Fruit fly (Drosophila melanogaster) whole organism, embryonic: ENCODE measurements around the gene CG32344.

ENCODE experiments used
- ATbp ChIP-seq: fragments of 200-800 bp; sonication (Bioruptor generic); optimal IDR thresholded peaks from 2 replicates; lab custom pipeline; 2017; ENCODE audit warnings: missing biosample characterization, mild to moderate bottlenecking, missing genetic modification characterization, missing genetic modification reagents
- Antp ChIP-seq: fragments of 200-800 bp; sonication (Bioruptor generic); optimal IDR thresholded peaks from 3 replicates; lab custom pipeline; 2016; ENCODE audit warnings: missing biosample characterization, missing genetic modification characterization
- Awh ChIP-seq: fragments of 200-800 bp; sonication (Bioruptor generic); IDR thresholded peaks from 2 replicates; pipeline ENCODE4, ENCODE4 v1.3.6; 2022; ENCODE audit warnings: missing biosample characterization, missing genetic modification characterization
- CG11504 ChIP-seq: fragments of 200-800 bp; sonication (Bioruptor generic); optimal IDR thresholded peaks from 3 replicates; lab custom pipeline; 2019; ENCODE audit warnings: missing biosample characterization, mild to moderate bottlenecking, missing genetic modification characterization, moderate library complexity
- CG11695 ChIP-seq: fragments of 200-800 bp; sonication (Bioruptor generic); IDR thresholded peaks from 3 replicates; pipeline ENCODE4 v1.3.6; 2022; ENCODE audit warnings: missing biosample characterization, missing genetic modification characterization
- CG13894 ChIP-seq: fragments of 200-800 bp; sonication (Bioruptor generic); optimal IDR thresholded peaks from 3 replicates; lab custom pipeline; 2018; ENCODE audit warnings: missing biosample characterization, mild to moderate bottlenecking, missing genetic modification characterization, moderate library complexity
- CG14014 ChIP-seq: fragments of 200-800 bp; sonication (Bioruptor generic); IDR thresholded peaks from 2 replicates; pipeline ENCODE4 v1.3.6; 2022; ENCODE audit warnings: missing biosample characterization, missing genetic modification characterization
- CG14860 ChIP-seq: fragments of 200-800 bp; sonication (Bioruptor generic); IDR thresholded peaks from 3 replicates; pipeline ENCODE4 v1.3.6; 2022; ENCODE audit warnings: missing biosample characterization, missing genetic modification characterization; ENCODE audit not compliant: partially characterized antibody
- CG15269 ChIP-seq: fragments of 200-800 bp; sonication (Bioruptor generic); optimal IDR thresholded peaks from 2 replicates; lab custom pipeline; 2018; ENCODE audit warnings: missing biosample characterization, mild to moderate bottlenecking, missing genetic modification characterization, moderate library complexity
- CG17186 ChIP-seq: fragments of 200-800 bp; sonication (Bioruptor generic); optimal IDR thresholded peaks from 3 replicates; lab custom pipeline; 2017; ENCODE audit warnings: missing biosample characterization, missing genetic modification reagents, missing genetic modification characterization
- CG17829 ChIP-seq: fragments of 200-800 bp; optimal IDR thresholded peaks from 2 replicates; lab custom pipeline; 2019; ENCODE audit warnings: missing biosample characterization, mild to moderate bottlenecking, missing genetic modification characterization, moderate library complexity
- CG18764 ChIP-seq: fragments of 200-800 bp; sonication (Bioruptor generic); optimal IDR thresholded peaks from 3 replicates; lab custom pipeline; 2016; ENCODE audit warnings: missing biosample characterization, missing genetic modification characterization
- CG34224 ChIP-seq: fragments of 200-800 bp; sonication (Bioruptor generic); IDR thresholded peaks from 3 replicates; pipeline ENCODE4 v1.3.6; 2022; ENCODE audit warnings: missing biosample characterization, missing genetic modification characterization; ENCODE audit not compliant: partially characterized antibody
- CG4404 ChIP-seq: fragments of 200-800 bp; sonication (Bioruptor generic); IDR thresholded peaks from 2 replicates; pipeline ENCODE4 v1.3.6; 2022; ENCODE audit warnings: missing biosample characterization, missing genetic modification characterization
- CG4424 ChIP-seq: fragments of 200-800 bp; sonication (Bioruptor generic); optimal IDR thresholded peaks from 3 replicates; lab custom pipeline; 2016; ENCODE audit warnings: missing biosample characterization, missing genetic modification characterization
- CG5180 ChIP-seq: fragments of 200-800 bp; sonication (Bioruptor generic); optimal IDR thresholded peaks from 3 replicates; lab custom pipeline; 2017; ENCODE audit warnings: missing biosample characterization, missing genetic modification characterization, mild to moderate bottlenecking, moderate library complexity, missing genetic modification reagents
- CG6272 ChIP-seq: fragments of 200-800 bp; sonication (Bioruptor generic); IDR thresholded peaks from 2 replicates; pipeline ENCODE4 v1.3.6; 2022; ENCODE audit warnings: missing biosample characterization, missing genetic modification characterization
- CG8478 ChIP-seq: fragments of >200 bp; optimal IDR thresholded peaks from 2 replicates; lab custom pipeline; 2018
- CrebB ChIP-seq: fragments of 200-800 bp; sonication (Bioruptor generic); optimal IDR thresholded peaks from 3 replicates; lab custom pipeline; 2018; ENCODE audit warnings: missing biosample characterization, mild to moderate bottlenecking, missing genetic modification characterization
- D19A ChIP-seq: fragments of 200-800 bp; optimal IDR thresholded peaks from 3 replicates; lab custom pipeline; 2019; ENCODE audit warnings: missing biosample characterization, mild to moderate bottlenecking, missing genetic modification characterization, moderate library complexity
- Dbx ChIP-seq: fragments of 200-800 bp; sonication (Bioruptor generic); IDR thresholded peaks from 3 replicates; pipeline ENCODE4 v1.3.6; 2022; ENCODE audit warnings: missing biosample characterization, missing genetic modification characterization
- GATAe ChIP-seq: fragments of 200-800 bp; sonication (Bioruptor generic); conservative IDR thresholded peaks from 2 replicates; pipeline ENCODE4 v1.3.6; 2022; ENCODE audit warnings: missing biosample characterization, missing genetic modification characterization
- HmgD ChIP-seq: fragments of 200-800 bp; sonication (Bioruptor generic); optimal IDR thresholded peaks from 3 replicates; lab custom pipeline; 2016; ENCODE audit warnings: missing biosample characterization, missing genetic modification characterization
- Lim3 ChIP-seq: fragments of 200-800 bp; sonication (Bioruptor generic); IDR thresholded peaks from 2 replicates; pipeline ENCODE4 v1.3.6; 2022; ENCODE audit warnings: missing biosample characterization, missing genetic modification characterization
- NC2β ChIP-seq: fragments of 200-800 bp; sonication (Bioruptor generic); optimal IDR thresholded peaks from 2 replicates; lab custom pipeline; 2016; ENCODE audit warnings: missing biosample characterization, missing genetic modification characterization
- Poxn ChIP-seq: fragments of 200-800 bp; sonication (Bioruptor generic); IDR thresholded peaks from 2 replicates; pipeline ENCODE4 v1.3.6; 2022; ENCODE audit warnings: missing biosample characterization, missing genetic modification characterization
- Ravus ChIP-seq: fragments of 200-800 bp; sonication (Bioruptor generic); IDR thresholded peaks from 2 replicates; pipeline ENCODE4 v1.3.6; 2022; ENCODE audit warnings: missing biosample characterization, missing genetic modification characterization
- Vsx1 ChIP-seq: fragments of 200-800 bp; sonication (Bioruptor generic); optimal IDR thresholded peaks from 2 replicates; lab custom pipeline; 2017; ENCODE audit warnings: missing biosample characterization, mild to moderate bottlenecking, missing genetic modification characterization, missing genetic modification reagents
- ara ChIP-seq: fragments of 200-800 bp; sonication (Bioruptor generic); IDR thresholded peaks from 2 replicates; pipeline ENCODE4 v1.3.6; 2022; ENCODE audit warnings: missing biosample characterization, missing genetic modification characterization
- bsh ChIP-seq, 2 experiments: fragments of 200-800 bp; sonication (Bioruptor generic); optimal IDR thresholded peaks; 2 replicates each; lab custom pipeline; 2017 to 2018; ENCODE audit warnings: mild to moderate bottlenecking in 2 of 2, missing biosample characterization in 2 of 2, missing genetic modification characterization in 2 of 2, moderate library complexity in 1 of 2
- cg ChIP-seq: fragments of 200-800 bp; sonication (Bioruptor generic); optimal IDR thresholded peaks from 3 replicates; lab custom pipeline; 2019; ENCODE audit warnings: missing biosample characterization, mild to moderate bottlenecking, missing genetic modification characterization, moderate library complexity
- corto ChIP-seq: fragments of 200-800 bp; sonication (Bioruptor generic); optimal IDR thresholded peaks from 2 replicates; lab custom pipeline; 2016; ENCODE audit warnings: missing biosample characterization, mild to moderate bottlenecking, missing genetic modification characterization, moderate library complexity
- danr ChIP-seq: fragments of 200-800 bp; sonication (Bioruptor generic); IDR thresholded peaks from 2 replicates; pipeline ENCODE4 v1.3.6; 2022; ENCODE audit warnings: missing biosample characterization, missing genetic modification characterization
- fd102C ChIP-seq: fragments of 200-800 bp; sonication (Bioruptor generic); optimal IDR thresholded peaks from 2 replicates; lab custom pipeline; 2018; ENCODE audit warnings: missing biosample characterization, mild to moderate bottlenecking, missing genetic modification characterization, moderate library complexity
- hth ChIP-seq: fragments of >200 bp; optimal IDR thresholded peaks from 2 replicates; lab custom pipeline; 2017; ENCODE audit warnings: inconsistent platforms
- inv ChIP-seq: fragments of 200-800 bp; sonication (Bioruptor generic); IDR thresholded peaks from 2 replicates; pipeline ENCODE4 v1.3.6; 2022; ENCODE audit warnings: missing biosample characterization, missing genetic modification characterization; ENCODE audit not compliant: partially characterized antibody
- ken ChIP-seq: fragments of 200-800 bp; sonication (Bioruptor generic); IDR thresholded peaks from 3 replicates; pipeline ENCODE4 v1.3.6; 2022; ENCODE audit warnings: missing biosample characterization, missing genetic modification characterization
- klu ChIP-seq: fragments of 200-800 bp; sonication (Bioruptor generic); IDR thresholded peaks from 2 replicates; pipeline ENCODE4 v1.3.6; 2022; ENCODE audit warnings: missing biosample characterization, missing genetic modification characterization
- knrl ChIP-seq: fragments of 200-800 bp; sonication (Bioruptor generic); IDR thresholded peaks from 3 replicates; pipeline ENCODE4 v1.3.6; 2022; ENCODE audit warnings: missing biosample characterization, missing genetic modification characterization; ENCODE audit not compliant: partially characterized antibody
- lov ChIP-seq, 2 experiments: fragments of 200-800 bp in 1 of 2; fragments of >200 bp in 1 of 2; sonication (Bioruptor generic) in 1 of 2; IDR thresholded peaks in 1 of 2; optimal IDR thresholded peaks in 1 of 2; 2 replicates in 1 of 2; 3 replicates in 1 of 2; pipeline versions ENCODE4 v1.3.6 to Lab custom; 2017 to 2022; ENCODE audit warnings: missing biosample characterization in 1 of 2, missing genetic modification characterization in 1 of 2
- nerfin-1 ChIP-seq: fragments of 200-800 bp; sonication (Bioruptor generic); optimal IDR thresholded peaks from 3 replicates; lab custom pipeline; 2019; ENCODE audit warnings: missing biosample characterization, mild to moderate bottlenecking, missing genetic modification characterization, moderate library complexity
- nom ChIP-seq: fragments of 200-800 bp; sonication (Bioruptor generic); optimal IDR thresholded peaks from 2 replicates; lab custom pipeline; 2017; ENCODE audit warnings: missing biosample characterization, missing genetic modification characterization, mild to moderate bottlenecking, moderate library complexity, missing genetic modification reagents
- pzg ChIP-seq: fragments of 200-800 bp; sonication (Bioruptor generic); optimal IDR thresholded peaks from 3 replicates; lab custom pipeline; 2018; ENCODE audit warnings: missing biosample characterization, mild to moderate bottlenecking, missing genetic modification characterization, moderate library complexity
- row ChIP-seq: fragments of 200-800 bp; sonication (Bioruptor generic); IDR thresholded peaks from 3 replicates; pipeline ENCODE4 v1.3.6; 2022; ENCODE audit warnings: missing biosample characterization, missing genetic modification characterization
- sna ChIP-seq: fragments of 200-800 bp; sonication (Bioruptor generic); IDR thresholded peaks from 2 replicates; pipeline ENCODE4 v1.3.6; 2022; ENCODE audit warnings: missing biosample characterization, missing genetic modification characterization; ENCODE audit not compliant: partially characterized antibody
- stc ChIP-seq: fragments of 200-800 bp; sonication (Bioruptor generic); IDR thresholded peaks from 2 replicates; pipeline ENCODE4 v1.3.6; 2022; ENCODE audit warnings: missing biosample characterization, missing genetic modification characterization
- tna ChIP-seq: fragments of 200-800 bp; sonication (Bioruptor generic); IDR thresholded peaks from 2 replicates; pipeline ENCODE4 v1.3.6; 2022; ENCODE audit warnings: missing biosample characterization, missing genetic modification characterization; ENCODE audit not compliant: partially characterized antibody
- wdn ChIP-seq: fragments of 200-800 bp; sonication (Bioruptor generic); IDR thresholded peaks from 2 replicates; pipeline ENCODE4 v1.3.6; 2022; ENCODE audit warnings: missing biosample characterization, missing genetic modification characterization
- zen2 ChIP-seq: fragments of 200-800 bp; sonication (Bioruptor generic); IDR thresholded peaks from 3 replicates; pipeline ENCODE4 v1.3.6; 2022; ENCODE audit warnings: missing biosample characterization, missing genetic modification characterization; ENCODE audit not compliant: partially characterized antibody

Gene CG32344

DNA sequence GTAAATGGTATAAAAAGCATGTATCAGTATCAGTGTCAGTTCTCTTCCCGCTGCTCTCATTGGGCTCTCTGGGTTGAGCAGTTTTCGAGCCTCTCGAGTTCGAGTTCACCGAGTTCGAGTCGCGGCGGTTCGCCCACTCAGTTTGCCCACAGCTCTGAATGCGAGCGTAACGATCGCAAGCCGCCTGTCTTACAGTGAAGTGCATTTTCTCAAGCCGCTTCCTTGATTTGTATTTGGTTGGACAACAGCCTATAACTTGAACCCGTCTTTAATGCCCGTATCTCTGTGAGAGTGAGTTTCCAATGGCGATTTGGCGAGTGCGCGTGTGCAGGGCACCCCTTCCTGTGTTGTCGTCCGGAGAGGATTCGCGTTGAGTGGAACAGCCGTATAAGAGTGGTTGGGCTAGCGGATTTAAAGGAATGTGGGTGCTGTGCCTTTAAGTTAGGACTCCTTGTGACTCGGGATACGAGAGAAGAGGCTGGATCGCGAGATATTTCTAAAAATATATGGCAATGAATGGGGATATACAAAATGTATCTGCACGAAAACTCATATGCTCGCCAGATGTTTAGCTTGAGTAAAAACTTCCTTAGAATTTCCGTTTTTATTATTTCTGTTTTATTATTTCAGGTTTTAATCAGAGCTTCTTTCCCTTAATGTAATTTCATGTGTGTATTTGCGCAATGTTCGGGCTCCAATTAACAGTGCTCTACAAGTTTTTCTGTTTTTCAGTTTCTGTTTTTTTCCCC is 52.8 kb downstream of the CG32344 start (continued):
- TF ChIP-seq CG11695 (no peak), Vsx1 (no peak), Antp (GFP tag; lab: Kevin White, UChicago) (no peak), ara (GFP tag; lab: Robert Waterston, UW) (no peak), ken (no peak), CG11504 (tag; lab: Kevin White, UChicago) (peak; percentile 3), ATbp (GFP tag; lab: Kevin White, UChicago) (no peak), CrebB (tag; lab: Kevin White, UChicago) (no peak), nom (GFP tag; lab: Kevin White, UChicago) (peak; percentile 43), cg (peak; percentile 25), CG5180 (peak; percentile 88), CG17186 (GFP tag; lab: Kevin White, UChicago) (no peak), Dbx (0 out of 3 replicates have a peak, but pooled peaks have one; percentile 28), nerfin-1 (tag; lab: Kevin White, UChicago) (peak; percentile 78), GATAe (no peak), CG14860 (GFP tag; lab: Robert Waterston, UW) (no peak), Lim3 (GFP tag; lab: Robert Waterston, UW) (no peak), row (GFP tag; lab: Robert Waterston, UW) (no peak), CG15269 (tag; lab: Kevin White, UChicago) (no peak), CG6272 (GFP tag; lab: Robert Waterston, UW) (no peak), zen2 (peak; percentile 57; the same call in 2 of the 3 replicates), Awh (GFP tag; lab: Robert Waterston, UW) (no peak), bsh (GFP tag; optimal IDR thresholded peaks at IDR 0.05; lab: Kevin White, UChicago) (no peak), CG13894 (peak; percentile 43), klu (no peak), CG8478 (lab: Kevin White, UChicago) (no peak), stc (no peak), CG4404 (GFP tag; lab: Robert Waterston, UW) (no peak), Poxn (GFP tag; lab: Robert Waterston, UW) (no peak), pzg (GFP tag; lab: Kevin White, UChicago) (no peak), D19A (tag; lab: Kevin White, UChicago) (no peak), corto (GFP tag; lab: Kevin White, UChicago) (no peak), danr (GFP tag; lab: Robert Waterston, UW) (no peak), CG14014 (GFP tag; lab: Robert Waterston, UW) (no peak), inv (0 out of 2 replicates have a peak, but pooled peaks have one; percentile 22), lov (optimal IDR thresholded peaks at IDR 0.05; lab: Kevin White, UChicago) (no peak), lov (GFP tag; IDR thresholded peaks at IDR 0.05; lab: Robert Waterston, UW) (no peak), knrl (GFP tag; lab: Robert Waterston, UW) (0 out of 3 replicates have a peak, but pooled peaks have one; percentile 22), NC2β (no peak), wdn (GFP tag; lab: Robert Waterston, UW) (no peak), hth (no peak), sna (GFP tag; lab: Robert Waterston, UW) (0 out of 2 replicates have a peak, but pooled peaks have one; percentile 46), fd102C (no peak), CG18764 (GFP tag; lab: Kevin White, UChicago) (no peak), Ravus (no peak), CG34224 (GFP tag; lab: Robert Waterston, UW) (peak; percentile 53), CG4424 (GFP tag; lab: Kevin White, UChicago) (no peak), HmgD (GFP tag; lab: Kevin White, UChicago) (no peak), tna (peak; percentile 67), CG17829 (tag; lab: Kevin White, UChicago) (peak; percentile 2)
